Fruit fly (Drosophila melanogaster) whole organism, embryonic: ENCODE results near the gene cav.

ENCODE experiments used
- Aef1 ChIP-seq: fragments of 200-800 bp; sonication (Bioruptor generic); IDR thresholded peaks from 3 replicates; pipeline ENCODE4 v1.3.6; 2022; ENCODE audit warnings: missing biosample characterization, missing genetic modification characterization
- Atf-2 ChIP-seq: fragments of 200-800 bp; sonication (Bioruptor generic); optimal IDR thresholded peaks from 2 replicates; lab custom pipeline; 2016; ENCODE audit warnings: missing biosample characterization, missing genetic modification characterization
- BEAF-32 ChIP-seq: fragments of 200-800 bp; sonication (Bioruptor generic); optimal IDR thresholded peaks from 3 replicates; lab custom pipeline; 2017; ENCODE audit warnings: missing biosample characterization, missing genetic modification characterization, mild to moderate bottlenecking, moderate library complexity, missing genetic modification reagents
- Bteb2 ChIP-seq: fragments of 200-800 bp; sonication (Bioruptor generic); optimal IDR thresholded peaks from 2 replicates; lab custom pipeline; 2016; ENCODE audit warnings: missing biosample characterization, missing genetic modification characterization
- CG10462 ChIP-seq: fragments of 200-800 bp; sonication (Bioruptor generic); optimal IDR thresholded peaks from 2 replicates; lab custom pipeline; 2016; ENCODE audit warnings: missing biosample characterization, missing genetic modification characterization
- CG11723 ChIP-seq: fragments of 200-800 bp; sonication (Bioruptor generic); optimal IDR thresholded peaks from 2 replicates; lab custom pipeline; 2017; ENCODE audit warnings: missing biosample characterization, mild to moderate bottlenecking, missing genetic modification characterization
- CG12942 ChIP-seq: fragments of 200-800 bp; sonication (Bioruptor generic); optimal IDR thresholded peaks from 3 replicates; lab custom pipeline; 2016; ENCODE audit warnings: missing biosample characterization, missing genetic modification characterization
- CG14860 ChIP-seq: fragments of 200-800 bp; sonication (Bioruptor generic); IDR thresholded peaks from 3 replicates; pipeline ENCODE4 v1.3.6; 2022; ENCODE audit warnings: missing biosample characterization, missing genetic modification characterization; ENCODE audit not compliant: partially characterized antibody
- CG15269 ChIP-seq: fragments of 200-800 bp; sonication (Bioruptor generic); optimal IDR thresholded peaks from 2 replicates; lab custom pipeline; 2018; ENCODE audit warnings: missing biosample characterization, mild to moderate bottlenecking, missing genetic modification characterization, moderate library complexity
- CG1602 ChIP-seq: fragments of 200-800 bp; sonication (Bioruptor generic); optimal IDR thresholded peaks from 3 replicates; lab custom pipeline; 2016; ENCODE audit warnings: missing biosample characterization, missing genetic modification characterization
- CG17385 ChIP-seq: fragments of 200-800 bp; sonication (Bioruptor generic); optimal IDR thresholded peaks from 3 replicates; lab custom pipeline; 2018; ENCODE audit warnings: missing biosample characterization, mild to moderate bottlenecking, missing genetic modification characterization
- CG17912 ChIP-seq: fragments of 200-800 bp; sonication (Bioruptor generic); optimal IDR thresholded peaks from 2 replicates; lab custom pipeline; 2018; ENCODE audit warnings: missing biosample characterization, mild to moderate bottlenecking, missing genetic modification characterization
- CG31441 ChIP-seq: fragments of 200-800 bp; sonication (Bioruptor generic); IDR thresholded peaks from 2 replicates; pipeline ENCODE4 v1.3.6; 2022; ENCODE audit warnings: missing biosample characterization, missing genetic modification characterization
- CG3281 ChIP-seq: fragments of 200-800 bp; sonication (Bioruptor generic); optimal IDR thresholded peaks from 3 replicates; lab custom pipeline; 2017; ENCODE audit warnings: missing biosample characterization, mild to moderate bottlenecking, missing genetic modification characterization
- CG4404 ChIP-seq: fragments of 200-800 bp; sonication (Bioruptor generic); IDR thresholded peaks from 2 replicates; pipeline ENCODE4 v1.3.6; 2022; ENCODE audit warnings: missing biosample characterization, missing genetic modification characterization
- CG4617 ChIP-seq: fragments of 200-800 bp; sonication (Bioruptor generic); optimal IDR thresholded peaks from 3 replicates; lab custom pipeline; 2016; ENCODE audit warnings: missing biosample characterization, missing genetic modification characterization, borderline replicate concordance
- CG6654 ChIP-seq: fragments of 200-800 bp; sonication (Bioruptor generic); optimal IDR thresholded peaks from 2 replicates; lab custom pipeline; 2017; ENCODE audit warnings: missing biosample characterization, mild to moderate bottlenecking, missing genetic modification characterization
- CG6813 ChIP-seq: fragments of 200-800 bp; sonication (Bioruptor generic); optimal IDR thresholded peaks from 2 replicates; lab custom pipeline; 2017; ENCODE audit warnings: missing biosample characterization, missing genetic modification characterization, mild to moderate bottlenecking, moderate library complexity, missing genetic modification reagents
- CG7786 ChIP-seq: fragments of 200-800 bp; sonication (Bioruptor generic); optimal IDR thresholded peaks from 2 replicates; lab custom pipeline; 2016; ENCODE audit warnings: missing biosample characterization, missing genetic modification characterization
- HHEX ChIP-seq: fragments of 200-800 bp; sonication (Bioruptor generic); optimal IDR thresholded peaks from 3 replicates; lab custom pipeline; 2017; ENCODE audit warnings: missing biosample characterization, mild to moderate bottlenecking, missing genetic modification characterization, missing genetic modification reagents
- Jarid2 ChIP-seq: fragments of 200-800 bp; sonication (Bioruptor generic); optimal IDR thresholded peaks from 3 replicates; lab custom pipeline; 2017; ENCODE audit warnings: mild to moderate bottlenecking, missing biosample characterization, missing genetic modification reagents, missing genetic modification characterization
- Lim3 ChIP-seq: fragments of 200-800 bp; sonication (Bioruptor generic); IDR thresholded peaks from 2 replicates; pipeline ENCODE4 v1.3.6; 2022; ENCODE audit warnings: missing biosample characterization, missing genetic modification characterization
- MBD-R2 ChIP-seq: fragments of 200-800 bp; sonication (Bioruptor generic); IDR thresholded peaks from 2 replicates; pipeline ENCODE4 v1.3.6; 2022; ENCODE audit warnings: missing biosample characterization, missing genetic modification characterization
- Mad ChIP-seq: fragments of 200-800 bp; sonication (Bioruptor generic); optimal IDR thresholded peaks from 2 replicates; lab custom pipeline; 2016; ENCODE audit warnings: missing biosample characterization, missing genetic modification characterization
- Myb ChIP-seq: fragments of 200-800 bp; sonication (Bioruptor generic); optimal IDR thresholded peaks from 2 replicates; lab custom pipeline; 2016; ENCODE audit warnings: missing biosample characterization, missing genetic modification characterization
- Oaz ChIP-seq: fragments of 200-800 bp; sonication (Bioruptor generic); IDR thresholded peaks from 2 replicates; pipeline ENCODE4 v1.3.6; 2022; ENCODE audit warnings: missing biosample characterization, missing genetic modification characterization
- Scr ChIP-seq: fragments of 200-800 bp; sonication (Bioruptor generic); IDR thresholded peaks from 2 replicates; pipeline ENCODE4 v1.3.6; 2022; ENCODE audit warnings: missing biosample characterization, missing genetic modification characterization; ENCODE audit not compliant: partially characterized antibody
- Sry-δ ChIP-seq: fragments of 200-800 bp; sonication (Bioruptor generic); optimal IDR thresholded peaks from 2 replicates; lab custom pipeline; 2016; ENCODE audit warnings: missing biosample characterization, missing genetic modification characterization
- abd-A ChIP-seq: fragments of 200-800 bp; sonication (Bioruptor generic); optimal IDR thresholded peaks from 3 replicates; lab custom pipeline; 2019; ENCODE audit warnings: missing biosample characterization, mild to moderate bottlenecking, missing genetic modification characterization, moderate library complexity
- cad ChIP-seq: fragments of >200 bp; optimal IDR thresholded peaks from 2 replicates; lab custom pipeline; 2017; ENCODE audit warnings: missing biosample characterization, missing genetic modification characterization
- cas ChIP-seq: fragments of 200-800 bp; sonication (Bioruptor generic); IDR thresholded peaks from 2 replicates; pipeline ENCODE4 v1.3.6; 2022; ENCODE audit warnings: missing biosample characterization, missing genetic modification characterization
- chinmo ChIP-seq: fragments of 200-800 bp; sonication (Bioruptor generic); IDR thresholded peaks from 4 replicates; pipeline ENCODE4 v1.3.6; 2022; ENCODE audit warnings: missing biosample characterization, missing genetic modification characterization; ENCODE audit not compliant: partially characterized antibody
- dmrt99B ChIP-seq: fragments of 200-800 bp; sonication (Bioruptor generic); optimal IDR thresholded peaks from 2 replicates; lab custom pipeline; 2018; ENCODE audit warnings: missing biosample characterization, mild to moderate bottlenecking, missing genetic modification characterization, moderate library complexity
- en ChIP-seq: fragments of 200-800 bp; sonication (Bioruptor generic); optimal IDR thresholded peaks from 2 replicates; lab custom pipeline; 2016; ENCODE audit warnings: missing biosample characterization, missing genetic modification characterization
- eve ChIP-seq, 2 experiments: fragments of >200 bp; optimal IDR thresholded peaks; 2 replicates each; lab custom pipeline; 2017; ENCODE audit warnings: missing biosample characterization in 2 of 2, missing genetic modification characterization in 2 of 2
- gcm ChIP-seq: fragments of 200-800 bp; sonication (Bioruptor generic); optimal IDR thresholded peaks from 2 replicates; lab custom pipeline; 2019; ENCODE audit warnings: missing biosample characterization, mild to moderate bottlenecking, missing genetic modification characterization, moderate library complexity
- grn ChIP-seq: fragments of 200-800 bp; sonication (Bioruptor generic); optimal IDR thresholded peaks from 3 replicates; lab custom pipeline; 2017; ENCODE audit warnings: missing biosample characterization, missing genetic modification characterization
- gsb ChIP-seq: fragments of 200-800 bp; sonication (Bioruptor generic); IDR thresholded peaks from 2 replicates; pipeline ENCODE4 v1.3.6; 2022; ENCODE audit warnings: missing biosample characterization, missing genetic modification characterization
- hth ChIP-seq: fragments of >200 bp; optimal IDR thresholded peaks from 2 replicates; lab custom pipeline; 2017; ENCODE audit warnings: inconsistent platforms
- jumu ChIP-seq: fragments of 200-800 bp; sonication (Bioruptor generic); optimal IDR thresholded peaks from 3 replicates; lab custom pipeline; 2016; ENCODE audit warnings: missing biosample characterization, missing genetic modification characterization
- kay ChIP-seq: fragments of 200-800 bp; sonication (Bioruptor generic); optimal IDR thresholded peaks from 2 replicates; lab custom pipeline; 2016; ENCODE audit warnings: missing biosample characterization, missing genetic modification characterization
- knrl ChIP-seq: fragments of 200-800 bp; sonication (Bioruptor generic); IDR thresholded peaks from 3 replicates; pipeline ENCODE4 v1.3.6; 2022; ENCODE audit warnings: missing biosample characterization, missing genetic modification characterization; ENCODE audit not compliant: partially characterized antibody
- mld ChIP-seq: fragments of 200-800 bp; sonication (Bioruptor generic); IDR thresholded peaks from 3 replicates; pipeline ENCODE4 v1.3.6; 2022; ENCODE audit warnings: missing biosample characterization, missing genetic modification characterization; ENCODE audit not compliant: partially characterized antibody
- org-1 ChIP-seq: fragments of 200-800 bp; sonication (Bioruptor generic); optimal IDR thresholded peaks from 2 replicates; lab custom pipeline; 2017; ENCODE audit warnings: missing biosample characterization, missing genetic modification characterization
- ranshi ChIP-seq: fragments of 200-800 bp; sonication (Bioruptor generic); IDR thresholded peaks from 2 replicates; pipeline ENCODE4 v1.3.6; 2022; ENCODE audit warnings: missing biosample characterization, missing genetic modification characterization
- sna ChIP-seq: fragments of 200-800 bp; sonication (Bioruptor generic); IDR thresholded peaks from 2 replicates; pipeline ENCODE4 v1.3.6; 2022; ENCODE audit warnings: missing biosample characterization, missing genetic modification characterization; ENCODE audit not compliant: partially characterized antibody
- so ChIP-seq: fragments of 200-800 bp; sonication (Bioruptor generic); IDR thresholded peaks from 3 replicates; pipeline ENCODE4 v1.3.6; 2022; ENCODE audit warnings: missing biosample characterization, missing genetic modification characterization
- tna ChIP-seq: fragments of 200-800 bp; sonication (Bioruptor generic); IDR thresholded peaks from 2 replicates; pipeline ENCODE4 v1.3.6; 2022; ENCODE audit warnings: missing biosample characterization, missing genetic modification characterization; ENCODE audit not compliant: partially characterized antibody
- wor ChIP-seq: fragments of 200-800 bp; sonication (Bioruptor generic); IDR thresholded peaks from 2 replicates; pipeline ENCODE4 v1.3.6; 2022; ENCODE audit warnings: missing biosample characterization, missing genetic modification characterization
- zen2 ChIP-seq: fragments of 200-800 bp; sonication (Bioruptor generic); IDR thresholded peaks from 3 replicates; pipeline ENCODE4 v1.3.6; 2022; ENCODE audit warnings: missing biosample characterization, missing genetic modification characterization; ENCODE audit not compliant: partially characterized antibody

The cav gene

DNA sequence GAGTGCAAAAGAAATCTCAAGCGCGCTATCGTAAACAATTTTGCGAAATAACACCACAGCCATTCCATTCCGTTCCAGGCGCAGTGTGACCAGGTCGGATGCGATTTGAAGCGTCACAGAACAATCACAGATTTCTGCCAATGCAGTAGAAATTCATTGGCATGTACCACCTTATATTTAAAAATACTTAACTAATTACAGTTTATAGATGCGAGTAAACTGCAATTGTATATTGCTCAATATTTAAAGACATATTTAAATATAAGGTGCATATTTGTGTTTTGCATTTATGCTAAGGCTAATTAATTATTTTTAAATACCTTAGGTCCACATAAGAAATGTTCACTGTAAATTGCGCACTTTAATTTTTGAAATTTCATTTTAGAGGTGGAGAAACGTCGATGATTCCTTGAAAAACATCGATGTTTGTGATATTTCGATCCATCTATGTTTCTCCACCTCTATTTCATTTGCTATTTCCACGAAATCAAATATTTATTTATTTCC, 27.5 kb upstream of the cav start, which contains the start of the genes SMC6 and CG6204 (continued):
- no peak for TF ChIP-seq cad (GFP tag; lab: Kevin White, UChicago)
- TF ChIP-seq CG7786 (GFP tag; lab: Kevin White, UChicago) = peak; percentile 79
- TF ChIP-seq Aef1 (GFP tag; lab: Robert Waterston, UW) = peak; percentile 95
- no peak for TF ChIP-seq Jarid2 (GFP tag; lab: Kevin White, UChicago)
- peak; percentile 82 for TF ChIP-seq CG17912 (GFP tag; lab: Kevin White, UChicago)
- TF ChIP-seq chinmo (GFP tag; lab: Robert Waterston, UW) = no peak
- peak; percentile 84 for TF ChIP-seq Sry-δ (GFP tag; lab: Kevin White, UChicago)
- no peak for TF ChIP-seq hth (lab: Kevin White, UChicago)
- no peak for TF ChIP-seq sna (GFP tag; lab: Robert Waterston, UW)
- TF ChIP-seq Mad (GFP tag; lab: Kevin White, UChicago) = peak; percentile 79
- peak; percentile 19; the same call in 1 of the 3 replicates for TF ChIP-seq knrl (GFP tag; lab: Robert Waterston, UW)
- TF ChIP-seq CG4617 (GFP tag; lab: Kevin White, UChicago) = peak; percentile 61
- peak; percentile 90 for TF ChIP-seq so (GFP tag; lab: Robert Waterston, UW)
- TF ChIP-seq CG6654 = peak; percentile 66
- TF ChIP-seq CG10462 (GFP tag; lab: Kevin White, UChicago) = peak; percentile 84
- peak; percentile 85 for TF ChIP-seq kay (GFP tag; lab: Kevin White, UChicago)
- peak; percentile 81 for TF ChIP-seq CG6813 (GFP tag; lab: Kevin White, UChicago)
- TF ChIP-seq BEAF-32 (GFP tag; lab: Kevin White, UChicago) = peak; percentile 71
- peak; percentile 90 for TF ChIP-seq Bteb2 (GFP tag; lab: Kevin White, UChicago)
- peak; percentile 59 for TF ChIP-seq Scr (GFP tag; lab: Robert Waterston, UW)
- peak; percentile 88 for TF ChIP-seq org-1
- peak; percentile 95 for TF ChIP-seq ranshi (GFP tag; lab: Robert Waterston, UW)
- peak; percentile 96 for TF ChIP-seq CG15269 (tag; lab: Kevin White, UChicago)
- TF ChIP-seq Myb (GFP tag; lab: Kevin White, UChicago) = peak; percentile 62
- no peak for TF ChIP-seq abd-A (tag; lab: Kevin White, UChicago)
- TF ChIP-seq Oaz = peak; percentile 87
- peak; percentile 46 for TF ChIP-seq en (GFP tag; lab: Kevin White, UChicago)
- no peak for TF ChIP-seq mld (GFP tag; lab: Robert Waterston, UW)
- TF ChIP-seq gsb (GFP tag; lab: Robert Waterston, UW) = peak; percentile 85
- peak; percentile 71 for TF ChIP-seq Atf-2 (GFP tag; lab: Kevin White, UChicago)
- peak; percentile 60 for TF ChIP-seq Lim3 (GFP tag; lab: Robert Waterston, UW)
- peak; percentile 93 for TF ChIP-seq CG1602
- TF ChIP-seq MBD-R2 (GFP tag; lab: Robert Waterston, UW) = peak; percentile 89
- no peak for TF ChIP-seq eve (GFP tag; optimal IDR thresholded peaks at IDR 0.05; lab: Kevin White, UChicago)
- peak; percentile 75 for TF ChIP-seq CG11723 (GFP tag; lab: Kevin White, UChicago)
- TF ChIP-seq CG31441 (GFP tag; lab: Robert Waterston, UW) = peak; percentile 94
- no peak for TF ChIP-seq CG14860 (GFP tag; lab: Robert Waterston, UW)
- peak; percentile 95 for TF ChIP-seq CG3281
- no peak for TF ChIP-seq zen2 (GFP tag; lab: Robert Waterston, UW)
- peak; percentile 82 for TF ChIP-seq jumu (GFP tag; lab: Kevin White, UChicago)
- TF ChIP-seq CG17385 = peak; percentile 90
- TF ChIP-seq CG12942 (GFP tag; lab: Kevin White, UChicago) = peak; percentile 85
- peak; percentile 95 for TF ChIP-seq dmrt99B (tag; lab: Kevin White, UChicago)
- no peak for TF ChIP-seq grn (GFP tag; lab: Kevin White, UChicago)
- TF ChIP-seq wor (GFP tag; lab: Robert Waterston, UW) = peak; percentile 88
- TF ChIP-seq cas (GFP tag; lab: Robert Waterston, UW) = peak; percentile 76; the same call in 1 of the 2 replicates
- TF ChIP-seq HHEX (GFP tag; lab: Kevin White, UChicago) = peak; percentile 90
- peak; percentile 92 for TF ChIP-seq gcm
- TF ChIP-seq tna = no peak
- TF ChIP-seq CG4404 (GFP tag; lab: Robert Waterston, UW) = peak; percentile 95
